Fruit fly (Drosophila melanogaster) whole organism, embryonic: ENCODE measurements around the gene CG31957.

Source experiments
- Abd-B ChIP-seq: fragments of 200-800 bp; sonication (Bioruptor generic); optimal IDR thresholded peaks from 2 replicates; lab custom pipeline; 2018; ENCODE audit warnings: missing biosample characterization, mild to moderate bottlenecking, missing genetic modification characterization, moderate library complexity
- Atf6 ChIP-seq: fragments of 200-800 bp; sonication (Bioruptor generic); IDR thresholded peaks from 2 replicates; pipeline ENCODE4 v1.3.6; 2022; ENCODE audit warnings: missing biosample characterization, missing genetic modification characterization
- CG10366 ChIP-seq: fragments of 200-800 bp; sonication (Bioruptor generic); IDR thresholded peaks from 2 replicates; pipeline ENCODE4 v1.3.6; 2022; ENCODE audit warnings: missing biosample characterization, missing genetic modification characterization
- CG11456 ChIP-seq: fragments of 200-800 bp; sonication (Bioruptor generic); IDR thresholded peaks from 3 replicates; pipeline ENCODE4 v1.3.6; 2022; ENCODE audit warnings: missing biosample characterization, missing genetic modification characterization
- CG12219 ChIP-seq: fragments of 200-800 bp; sonication (Bioruptor generic); optimal IDR thresholded peaks from 3 replicates; lab custom pipeline; 2018; ENCODE audit warnings: missing biosample characterization, mild to moderate bottlenecking, missing genetic modification characterization
- CG12391 ChIP-seq: fragments of 200-800 bp; sonication (Bioruptor generic); optimal IDR thresholded peaks from 3 replicates; lab custom pipeline; 2018; ENCODE audit warnings: missing biosample characterization, mild to moderate bottlenecking, missing genetic modification characterization, moderate library complexity
- CG14050 ChIP-seq: fragments of 200-800 bp; sonication (Bioruptor generic); IDR thresholded peaks from 3 replicates; pipeline ENCODE4 v1.3.6; 2022; ENCODE audit warnings: missing biosample characterization, missing genetic modification characterization
- CG1603 ChIP-seq: fragments of 200-800 bp; sonication (Bioruptor generic); optimal IDR thresholded peaks from 2 replicates; lab custom pipeline; 2019; ENCODE audit warnings: missing biosample characterization, mild to moderate bottlenecking, missing genetic modification characterization, moderate library complexity
- CG16863 ChIP-seq: fragments of 200-800 bp; sonication (Bioruptor generic); optimal IDR thresholded peaks from 3 replicates; lab custom pipeline; 2016; ENCODE audit warnings: missing biosample characterization, missing genetic modification characterization
- CG2678 ChIP-seq: fragments of 200-800 bp; sonication (Bioruptor generic); optimal IDR thresholded peaks from 3 replicates; lab custom pipeline; 2019; ENCODE audit warnings: missing biosample characterization, mild to moderate bottlenecking, missing genetic modification characterization, moderate library complexity
- CG30431 ChIP-seq: fragments of 200-800 bp; sonication (Bioruptor generic); optimal IDR thresholded peaks from 2 replicates; lab custom pipeline; 2017; ENCODE audit warnings: missing biosample characterization, missing genetic modification characterization
- CG31224 ChIP-seq: fragments of 200-800 bp; sonication (Bioruptor generic); IDR thresholded peaks from 2 replicates; pipeline ENCODE4 v1.3.6; 2022; ENCODE audit warnings: missing biosample characterization, missing genetic modification characterization
- CG32532 ChIP-seq: fragments of 200-800 bp; sonication (Bioruptor generic); IDR thresholded peaks from 2 replicates; pipeline ENCODE4 v1.3.6; 2022; ENCODE audit warnings: missing biosample characterization, missing genetic modification characterization
- CG32767 ChIP-seq: fragments of 200-800 bp; sonication (Bioruptor generic); IDR thresholded peaks from 2 replicates; pipeline ENCODE4 v1.3.6; 2022; ENCODE audit warnings: missing biosample characterization, missing genetic modification characterization
- CG34422 ChIP-seq: fragments of 200-800 bp; sonication (Bioruptor generic); IDR thresholded peaks from 3 replicates; pipeline ENCODE4 v1.3.6; 2022; ENCODE audit warnings: missing biosample characterization, missing genetic modification characterization
- CG42726 ChIP-seq: fragments of 200-800 bp; sonication (Bioruptor generic); IDR thresholded peaks from 2 replicates; pipeline ENCODE4 v1.3.6; 2022; ENCODE audit warnings: missing biosample characterization, missing genetic modification characterization; ENCODE audit not compliant: partially characterized antibody
- CG7556 ChIP-seq: fragments of 200-800 bp; sonication (Bioruptor generic); optimal IDR thresholded peaks from 2 replicates; lab custom pipeline; 2017; ENCODE audit warnings: missing biosample characterization, mild to moderate bottlenecking, missing genetic modification characterization
- CG7963 ChIP-seq: fragments of 200-800 bp; sonication (Bioruptor generic); IDR thresholded peaks from 3 replicates; pipeline ENCODE4 v1.3.6; 2022; ENCODE audit warnings: missing biosample characterization, missing genetic modification characterization; ENCODE audit not compliant: partially characterized antibody
- CG8290 ChIP-seq, 3 experiments: fragments of 200-800 bp; sonication (Bioruptor generic); optimal IDR thresholded peaks; 2 replicates each; lab custom pipeline; 2016 to 2019; ENCODE audit warnings: missing biosample characterization in 3 of 3, missing genetic modification characterization in 3 of 3, mild to moderate bottlenecking in 2 of 3, moderate library complexity in 1 of 3
- CG9727 ChIP-seq: fragments of 200-800 bp; sonication (Bioruptor generic); optimal IDR thresholded peaks from 3 replicates; lab custom pipeline; 2017; ENCODE audit warnings: missing biosample characterization, mild to moderate bottlenecking, missing genetic modification characterization
- Dfd ChIP-seq, 2 experiments: fragments of >200 bp; optimal IDR thresholded peaks; 2 replicates each; lab custom pipeline; 2017; ENCODE audit warnings: missing biosample characterization in 2 of 2, missing genetic modification characterization in 2 of 2
- Dip2 ChIP-seq: fragments of 200-800 bp; sonication (Bioruptor generic); IDR thresholded peaks from 2 replicates; pipeline ENCODE4 v1.3.6; 2022; ENCODE audit warnings: missing biosample characterization, missing genetic modification characterization
- Elba2 ChIP-seq: fragments of 200-800 bp; sonication (Bioruptor generic); optimal IDR thresholded peaks from 3 replicates; lab custom pipeline; 2016; ENCODE audit warnings: missing biosample characterization, missing genetic modification characterization
- Fer3 ChIP-seq: fragments of 200-800 bp; sonication (Bioruptor generic); optimal IDR thresholded peaks from 2 replicates; lab custom pipeline; 2018; ENCODE audit warnings: missing biosample characterization, mild to moderate bottlenecking, missing genetic modification characterization, moderate library complexity
- MBD-R2 ChIP-seq: fragments of 200-800 bp; sonication (Bioruptor generic); IDR thresholded peaks from 2 replicates; pipeline ENCODE4 v1.3.6; 2022; ENCODE audit warnings: missing biosample characterization, missing genetic modification characterization
- Rfx ChIP-seq: fragments of 200-800 bp; sonication (Bioruptor generic); IDR thresholded peaks from 2 replicates; pipeline ENCODE4 v1.3.6; 2022; ENCODE audit warnings: missing biosample characterization, missing genetic modification characterization
- Tbp ChIP-seq: fragments of >200 bp; optimal IDR thresholded peaks from 2 replicates; lab custom pipeline; 2018; ENCODE audit warnings: missing biosample characterization, missing genetic modification characterization
- Trl ChIP-seq, 3 experiments: fragments of >200 bp in 2 of 3; fragments of 200-800 bp in 1 of 3; sonication (Bioruptor generic) in 1 of 3; optimal IDR thresholded peaks; 2 replicates in 1 of 3; 3 replicates in 2 of 3; lab custom pipeline; 2016 to 2017; ENCODE audit warnings: missing biosample characterization in 1 of 3, missing genetic modification characterization in 1 of 3
- Xbp1 ChIP-seq: fragments of 200-800 bp; sonication (Bioruptor generic); optimal IDR thresholded peaks from 3 replicates; lab custom pipeline; 2016; ENCODE audit warnings: missing biosample characterization, mild to moderate bottlenecking, missing genetic modification characterization
- dmrt99B ChIP-seq: fragments of 200-800 bp; sonication (Bioruptor generic); optimal IDR thresholded peaks from 2 replicates; lab custom pipeline; 2018; ENCODE audit warnings: missing biosample characterization, mild to moderate bottlenecking, missing genetic modification characterization, moderate library complexity
- ewg ChIP-seq: fragments of 200-800 bp; sonication (Bioruptor generic); optimal IDR thresholded peaks from 3 replicates; lab custom pipeline; 2017; ENCODE audit warnings: mild to moderate bottlenecking, missing biosample characterization, missing genetic modification reagents, missing genetic modification characterization
- eyg ChIP-seq: fragments of 200-800 bp; sonication (Bioruptor generic); optimal IDR thresholded peaks from 3 replicates; lab custom pipeline; 2016; ENCODE audit warnings: missing biosample characterization, missing genetic modification characterization
- fd3F ChIP-seq: fragments of 200-800 bp; sonication (Bioruptor generic); optimal IDR thresholded peaks from 2 replicates; lab custom pipeline; 2018; ENCODE audit warnings: missing biosample characterization, mild to moderate bottlenecking, missing genetic modification characterization, moderate library complexity
- grn ChIP-seq: fragments of 200-800 bp; sonication (Bioruptor generic); optimal IDR thresholded peaks from 3 replicates; lab custom pipeline; 2017; ENCODE audit warnings: missing biosample characterization, missing genetic modification characterization
- gsb-n ChIP-seq: fragments of 200-800 bp; sonication (Bioruptor generic); optimal IDR thresholded peaks from 3 replicates; lab custom pipeline; 2018; ENCODE audit warnings: missing biosample characterization, mild to moderate bottlenecking, missing genetic modification characterization
- knrl ChIP-seq: fragments of 200-800 bp; sonication (Bioruptor generic); IDR thresholded peaks from 3 replicates; pipeline ENCODE4 v1.3.6; 2022; ENCODE audit warnings: missing biosample characterization, missing genetic modification characterization; ENCODE audit not compliant: partially characterized antibody
- lola ChIP-seq, 3 experiments: fragments of >200 bp in 2 of 3; fragments of 200-800 bp in 1 of 3; sonication (Bioruptor generic) in 1 of 3; optimal IDR thresholded peaks; 2 replicates each; lab custom pipeline; 2017 to 2019; ENCODE audit warnings: missing biosample characterization in 3 of 3, missing genetic modification characterization in 3 of 3, mild to moderate bottlenecking in 1 of 3, moderate library complexity in 1 of 3
- nerfin-1 ChIP-seq: fragments of 200-800 bp; sonication (Bioruptor generic); optimal IDR thresholded peaks from 3 replicates; lab custom pipeline; 2019; ENCODE audit warnings: missing biosample characterization, mild to moderate bottlenecking, missing genetic modification characterization, moderate library complexity
- oc ChIP-seq: fragments of 200-800 bp; sonication (Bioruptor generic); optimal IDR thresholded peaks from 2 replicates; lab custom pipeline; 2018; ENCODE audit warnings: missing biosample characterization, mild to moderate bottlenecking, missing genetic modification characterization, moderate library complexity
- org-1 ChIP-seq: fragments of 200-800 bp; sonication (Bioruptor generic); optimal IDR thresholded peaks from 2 replicates; lab custom pipeline; 2017; ENCODE audit warnings: missing biosample characterization, missing genetic modification characterization
- otp ChIP-seq: fragments of 200-800 bp; sonication (Bioruptor generic); IDR thresholded peaks from 3 replicates; pipeline ENCODE4, ENCODE4 v1.3.6; 2022; ENCODE audit warnings: missing biosample characterization, missing genetic modification characterization
- pros ChIP-seq: fragments of 200-800 bp; sonication (Bioruptor generic); optimal IDR thresholded peaks from 3 replicates; lab custom pipeline; 2019; ENCODE audit warnings: missing biosample characterization, mild to moderate bottlenecking, missing genetic modification characterization, moderate library complexity
- scrt ChIP-seq: fragments of 200-800 bp; sonication (Bioruptor generic); optimal IDR thresholded peaks from 2 replicates; lab custom pipeline; 2018; ENCODE audit warnings: missing biosample characterization, mild to moderate bottlenecking, missing genetic modification characterization, moderate library complexity
- stc ChIP-seq: fragments of 200-800 bp; sonication (Bioruptor generic); IDR thresholded peaks from 2 replicates; pipeline ENCODE4 v1.3.6; 2022; ENCODE audit warnings: missing biosample characterization, missing genetic modification characterization
- trh ChIP-seq: fragments of 200-800 bp; sonication (Bioruptor generic); optimal IDR thresholded peaks from 2 replicates; lab custom pipeline; 2016; ENCODE audit warnings: missing biosample characterization, missing genetic modification characterization
- unpg ChIP-seq: fragments of 200-800 bp; sonication (Bioruptor generic); optimal IDR thresholded peaks from 3 replicates; lab custom pipeline; 2018; ENCODE audit warnings: missing biosample characterization, mild to moderate bottlenecking, missing genetic modification characterization, moderate library complexity
- wor ChIP-seq: fragments of 200-800 bp; sonication (Bioruptor generic); IDR thresholded peaks from 2 replicates; pipeline ENCODE4 v1.3.6; 2022; ENCODE audit warnings: missing biosample characterization, missing genetic modification characterization

CG31957 gene

dm6 chr2L:3888754-3889603 lies 16.7 kb upstream of the CG31957 start (continued):
- TF ChIP-seq CG32767 = no peak; the same call in 1 of the 2 replicates
- no peak for TF ChIP-seq fd3F
- peak; percentile 13 for TF ChIP-seq CG12219 (GFP tag; lab: Kevin White, UChicago)
- peak; percentile 33; the same call in 1 of the 2 replicates for TF ChIP-seq Atf6
- TF ChIP-seq pros (GFP tag; lab: Kevin White, UChicago) = peak; percentile 3
- no peak for TF ChIP-seq MBD-R2
- no peak for TF ChIP-seq CG31224
- peak; percentile 34 for TF ChIP-seq org-1 (GFP tag; lab: Kevin White, UChicago)
- TF ChIP-seq CG12391 (tag; lab: Kevin White, UChicago) = peak; percentile 73
- peak; percentile 20 for TF ChIP-seq gsb-n (tag; lab: Kevin White, UChicago)
- TF ChIP-seq Fer3 (tag; lab: Kevin White, UChicago) = no peak
- peak; percentile 12 for TF ChIP-seq scrt (GFP tag; lab: Kevin White, UChicago)
- TF ChIP-seq CG2678 (tag; lab: Kevin White, UChicago) = peak; percentile 70
- peak; percentile 48 for TF ChIP-seq unpg (GFP tag; lab: Kevin White, UChicago)
- peak; percentile 61 to 64 for TF ChIP-seq Trl (optimal IDR thresholded peaks at IDR 0.05; lab: Kevin White, UChicago)
- no peak for TF ChIP-seq Trl (GFP tag; optimal IDR thresholded peaks at IDR 0.05; lab: Kevin White, UChicago)
- peak; percentile 21 for TF ChIP-seq CG8290 (GFP tag; optimal IDR thresholded peaks at IDR 0.05; lab: Kevin White, UChicago)
- TF ChIP-seq CG8290 (tag; optimal IDR thresholded peaks at IDR 0.05; lab: Kevin White, UChicago) = peak in 1 of 2 experiments; percentile 26
- peak in 1 of 3 experiments; percentile 61 for TF ChIP-seq lola (GFP tag; optimal IDR thresholded peaks at IDR 0.05; lab: Kevin White, UChicago)
- peak; percentile 43 for TF ChIP-seq Abd-B
- no peak for TF ChIP-seq knrl (GFP tag; lab: Robert Waterston, UW)
- TF ChIP-seq CG42726 (GFP tag; lab: Robert Waterston, UW) = no peak
- 0 out of 3 replicates have a peak, but pooled peaks have one; percentile 55 for TF ChIP-seq CG11456 (GFP tag; lab: Robert Waterston, UW)
- TF ChIP-seq CG7556 (GFP tag; lab: Kevin White, UChicago) = peak; percentile 56
- TF ChIP-seq CG30431 (GFP tag; lab: Kevin White, UChicago) = peak; percentile 7
- TF ChIP-seq CG16863 (GFP tag; lab: Kevin White, UChicago) = no peak
- peak; percentile 44 for TF ChIP-seq CG1603 (tag; lab: Kevin White, UChicago)
- peak; percentile 36; the same call in 2 of the 3 replicates for TF ChIP-seq CG14050 (GFP tag; lab: Robert Waterston, UW)
- 0 out of 2 replicates have a peak, but pooled peaks have one; percentile 30 for TF ChIP-seq stc (GFP tag; lab: Robert Waterston, UW)
- peak; percentile 34 for TF ChIP-seq CG9727 (GFP tag; lab: Kevin White, UChicago)
- peak; percentile 11 for TF ChIP-seq nerfin-1 (tag; lab: Kevin White, UChicago)
- peak; percentile 25 for TF ChIP-seq Xbp1 (GFP tag; lab: Kevin White, UChicago)
- TF ChIP-seq CG10366 (GFP tag; lab: Robert Waterston, UW) = peak; percentile 26; the same call in 1 of the 2 replicates
- TF ChIP-seq Dip2 = no peak
- peak; percentile 46 for TF ChIP-seq oc (tag; lab: Kevin White, UChicago)
- peak; percentile 50 for TF ChIP-seq Rfx
- no peak for TF ChIP-seq grn (GFP tag; lab: Kevin White, UChicago)
- TF ChIP-seq Tbp = no peak
- TF ChIP-seq CG7963 (GFP tag; lab: Robert Waterston, UW) = no peak
- TF ChIP-seq ewg = peak; percentile 47
- no peak for TF ChIP-seq otp
- TF ChIP-seq trh (GFP tag; lab: Kevin White, UChicago) = no peak
- TF ChIP-seq dmrt99B (tag; lab: Kevin White, UChicago) = peak; percentile 71
- no peak for TF ChIP-seq Dfd (GFP tag; optimal IDR thresholded peaks at IDR 0.05; lab: Kevin White, UChicago)
- TF ChIP-seq CG32532 (GFP tag; lab: Robert Waterston, UW) = peak; percentile 41; the same call in 1 of the 2 replicates
- no peak for TF ChIP-seq eyg
- TF ChIP-seq Elba2 (GFP tag; lab: Kevin White, UChicago) = no peak
- peak; percentile 31; the same call in 1 of the 2 replicates for TF ChIP-seq wor
- 0 out of 3 replicates have a peak, but pooled peaks have one; percentile 44 for TF ChIP-seq CG34422 (GFP tag; lab: Robert Waterston, UW)
